Worm (Caenorhabditis elegans): ENCODE results near the gene nhl-1.

Gene nhl-1

DNA sequence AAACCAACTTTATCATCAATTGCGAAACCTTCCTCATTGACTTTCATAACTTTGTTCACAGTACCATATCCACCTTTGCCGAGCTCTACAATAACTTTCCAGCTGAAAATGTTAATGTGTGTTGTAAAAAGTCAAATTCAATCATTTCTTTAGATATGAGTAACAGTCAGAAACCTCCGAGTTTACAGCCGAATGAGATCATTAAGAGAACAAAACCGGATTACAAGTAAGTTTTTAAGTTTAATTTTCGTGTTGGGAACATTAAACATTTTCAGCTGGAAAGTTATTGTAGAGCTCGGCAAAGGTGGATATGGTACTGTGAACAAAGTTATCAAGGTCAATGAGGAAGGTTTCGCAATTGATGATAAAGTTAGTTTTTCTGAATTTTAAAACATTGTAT is 52.5 kb downstream of the nhl-1 start, which contains the start of gene ZK507.1:
Gene ZK507.1, minus strand, starts transcription at position 101 of the 400 bp plus-strand sequence.
- TF ChIP-seq lin-13 (GFP tag; optimal IDR thresholded peaks at IDR 0.05), result no peak
- TF ChIP-seq egl-27 (tag; optimal IDR thresholded peaks at IDR 0.05), result no peak
- TF ChIP-seq lin-11 (tag; optimal IDR thresholded peaks at IDR 0.05), result no peak
- TF ChIP-seq nhr-77 (tag; optimal IDR thresholded peaks at IDR 0.05), result no peak
- no peak for TF ChIP-seq blmp-1 (tag; optimal IDR thresholded peaks at IDR 0.05; ENCODE audit: insufficient read depth)
- TF ChIP-seq mbf-1 (tag; optimal IDR thresholded peaks at IDR 0.05), result no peak
- TF ChIP-seq ztf-11 (tag; optimal IDR thresholded peaks at IDR 0.05), result no peak

Measured in whole organism, L2 larva.